Fruit fly (Drosophila melanogaster) whole organism, wandering third instar larva: ENCODE data around the gene CG14245.

ENCODE experiments used
- Abd-B ChIP-seq: fragments of >200 bp; optimal IDR thresholded peaks from 2 replicates; lab custom pipeline; 2017; ENCODE audit warnings: missing biosample characterization, missing genetic modification characterization
- CG32264 ChIP-seq: fragments of 200-800 bp; sonication (Bioruptor generic); optimal IDR thresholded peaks from 2 replicates; lab custom pipeline; 2016; ENCODE audit warnings: missing biosample characterization, missing genetic modification characterization
- CG9705 ChIP-seq: fragments of 200-800 bp; sonication (Bioruptor generic); optimal IDR thresholded peaks from 2 replicates; lab custom pipeline; 2018; ENCODE audit warnings: missing biosample characterization, mild to moderate bottlenecking, missing genetic modification characterization
- CrebA ChIP-seq: fragments of 200-800 bp; sonication (Bioruptor generic); optimal IDR thresholded peaks from 2 replicates; lab custom pipeline; 2016; ENCODE audit warnings: missing biosample characterization, mild to moderate bottlenecking, missing genetic modification characterization, borderline replicate concordance
- Dfd ChIP-seq: fragments of >200 bp; optimal IDR thresholded peaks from 2 replicates; lab custom pipeline; 2017; ENCODE audit warnings: missing biosample characterization, missing genetic modification characterization
- Dif ChIP-seq: fragments of 200-275, 200-300 bp; sonication (Bioruptor generic); optimal IDR thresholded peaks from 2 replicates; lab custom pipeline; 2018; ENCODE audit warnings: missing biosample characterization, missing genetic modification characterization; ENCODE audit not compliant: partially characterized antibody
- GATAd ChIP-seq: sonication (Bioruptor generic); optimal IDR thresholded peaks from 2 replicates; lab custom pipeline; 2016; ENCODE audit warnings: missing biosample characterization, missing genetic modification characterization
- HLH106 ChIP-seq: fragments of 200-800 bp; optimal IDR thresholded peaks from 3 replicates; lab custom pipeline; 2019; ENCODE audit warnings: missing biosample characterization, mild to moderate bottlenecking, missing genetic modification characterization, moderate library complexity
- Hnf4 ChIP-seq: fragments of 200-800 bp; sonication (Bioruptor generic); optimal IDR thresholded peaks from 2 replicates; lab custom pipeline; 2016; ENCODE audit warnings: missing biosample characterization, mild to moderate bottlenecking, missing genetic modification characterization
- Hr78 ChIP-seq: fragments of >200 bp; optimal IDR thresholded peaks from 2 replicates; lab custom pipeline; 2017; ENCODE audit warnings: missing biosample characterization, missing genetic modification characterization
- Hr83 ChIP-seq: fragments of 200-300 bp; sonication (Bioruptor generic); optimal IDR thresholded peaks from 2 replicates; lab custom pipeline; 2016; ENCODE audit warnings: missing biosample characterization, mild to moderate bottlenecking, missing genetic modification characterization, moderate library complexity; ENCODE audit not compliant: poor library complexity, severe bottlenecking
- Jra ChIP-seq: sonication (Bioruptor generic); optimal IDR thresholded peaks from 2 replicates; lab custom pipeline; 2016; ENCODE audit warnings: missing biosample characterization, missing genetic modification characterization
- Mio ChIP-seq: sonication (Bioruptor generic); optimal IDR thresholded peaks from 2 replicates; lab custom pipeline; 2016; ENCODE audit warnings: missing biosample characterization, missing genetic modification characterization
- Myc ChIP-seq: fragments of >200 bp; optimal IDR thresholded peaks from 2 replicates; lab custom pipeline; 2017
- N ChIP-seq: fragments of >200 bp; optimal IDR thresholded peaks from 2 replicates; lab custom pipeline; 2018; ENCODE audit warnings: missing biosample characterization, missing external identifiers, missing genetic modification characterization
- OdsH ChIP-seq: fragments of 200-800 bp; sonication (Bioruptor generic); optimal IDR thresholded peaks from 2 replicates; lab custom pipeline; 2016; ENCODE audit warnings: missing biosample characterization, mild to moderate bottlenecking, missing genetic modification characterization
- Rel ChIP-seq, 2 experiments: fragments of 200-800 bp; sonication (Bioruptor generic) in 1 of 2; optimal IDR thresholded peaks; 2 replicates in 1 of 2; 3 replicates in 1 of 2; lab custom pipeline; 2016 to 2019; ENCODE audit warnings: mild to moderate bottlenecking in 2 of 2, missing biosample characterization in 2 of 2, missing genetic modification characterization in 2 of 2, moderate library complexity in 1 of 2
- Sp1 ChIP-seq: fragments of 200-800 bp; sonication (Bioruptor generic); optimal IDR thresholded peaks from 3 replicates; lab custom pipeline; 2019; ENCODE audit warnings: missing biosample characterization, mild to moderate bottlenecking, missing genetic modification characterization, moderate library complexity
- Vsx2 ChIP-seq: fragments of 200-300, 225-300 bp; sonication (Bioruptor generic); optimal IDR thresholded peaks from 2 replicates; lab custom pipeline; 2018; ENCODE audit warnings: missing biosample characterization, missing genetic modification characterization; ENCODE audit not compliant: partially characterized antibody
- br ChIP-seq: fragments of 200-800 bp; sonication (Bioruptor generic); optimal IDR thresholded peaks from 2 replicates; lab custom pipeline; 2016; ENCODE audit warnings: missing biosample characterization, missing genetic modification characterization
- brk ChIP-seq: fragments of 200-800 bp; sonication (Bioruptor generic); optimal IDR thresholded peaks from 2 replicates; lab custom pipeline; 2016; ENCODE audit warnings: missing biosample characterization, mild to moderate bottlenecking, missing genetic modification characterization
- dl ChIP-seq, 2 experiments: fragments of 175-275, 200-275 bp in 1 of 2; fragments of 200-275 bp in 1 of 2; sonication (Bioruptor generic); optimal IDR thresholded peaks; lab custom pipeline; 2018; ENCODE audit warnings: mild to moderate bottlenecking in 2 of 2, missing biosample characterization in 2 of 2, missing genetic modification characterization in 2 of 2, moderate library complexity in 2 of 2; ENCODE audit not compliant: partially characterized antibody in 2 of 2, insufficient read depth in 1 of 2
- dmrt93B ChIP-seq: fragments of 200-800 bp; sonication (Bioruptor generic); optimal IDR thresholded peaks from 2 replicates; lab custom pipeline; 2018; ENCODE audit warnings: missing biosample characterization, mild to moderate bottlenecking, missing genetic modification characterization
- dsf ChIP-seq: sonication (Bioruptor generic); optimal IDR thresholded peaks from 2 replicates; lab custom pipeline; 2016; ENCODE audit warnings: missing biosample characterization, missing genetic modification characterization, borderline replicate concordance
- ey ChIP-seq: fragments of 200-800 bp; sonication (Bioruptor generic); optimal IDR thresholded peaks from 2 replicates; lab custom pipeline; 2016; ENCODE audit warnings: missing biosample characterization, missing genetic modification characterization
- foxo ChIP-seq, 2 experiments: fragments of 200-800 bp; sonication (Bioruptor generic); optimal IDR thresholded peaks; 2 replicates in 1 of 2; 3 replicates in 1 of 2; lab custom pipeline; 2016 to 2017; ENCODE audit warnings: missing biosample characterization in 2 of 2, missing genetic modification characterization in 2 of 2
- fru ChIP-seq: fragments of 200-800 bp; sonication (Bioruptor generic); optimal IDR thresholded peaks from 3 replicates; lab custom pipeline; 2016; ENCODE audit warnings: missing biosample characterization, mild to moderate bottlenecking, missing genetic modification characterization
- h ChIP-seq: fragments of 200-800 bp; sonication (Bioruptor generic); optimal IDR thresholded peaks from 3 replicates; lab custom pipeline; 2016; ENCODE audit warnings: missing biosample characterization, mild to moderate bottlenecking, missing genetic modification characterization
- jim ChIP-seq: fragments of 175-275, 200-325 bp; sonication (Bioruptor generic); optimal IDR thresholded peaks from 2 replicates; lab custom pipeline; 2016; ENCODE audit warnings: missing biosample characterization, mild to moderate bottlenecking, missing genetic modification characterization
- lola ChIP-seq: fragments of >200 bp; optimal IDR thresholded peaks from 2 replicates; lab custom pipeline; 2017; ENCODE audit warnings: missing biosample characterization, missing genetic modification characterization
- pan ChIP-seq: fragments of >200 bp; optimal IDR thresholded peaks from 2 replicates; lab custom pipeline; 2017
- psq ChIP-seq: fragments of 200-800 bp; sonication (Bioruptor generic); optimal IDR thresholded peaks from 3 replicates; lab custom pipeline; 2017; ENCODE audit warnings: missing biosample characterization, mild to moderate bottlenecking, missing genetic modification characterization, moderate library complexity
- rgr ChIP-seq: fragments of 200-800 bp; sonication (Bioruptor generic); optimal IDR thresholded peaks from 3 replicates; lab custom pipeline; 2016; ENCODE audit warnings: missing biosample characterization, mild to moderate bottlenecking, missing genetic modification characterization
- sage ChIP-seq: fragments of 200-800 bp; sonication (Bioruptor generic); optimal IDR thresholded peaks from 2 replicates; lab custom pipeline; 2016; ENCODE audit warnings: missing biosample characterization, mild to moderate bottlenecking, missing genetic modification characterization
- sv ChIP-seq: fragments of 200-800 bp; sonication (Bioruptor generic); optimal IDR thresholded peaks from 3 replicates; lab custom pipeline; 2016; ENCODE audit warnings: missing biosample characterization, missing genetic modification characterization
- tai ChIP-seq: sonication (Bioruptor generic); optimal IDR thresholded peaks from 2 replicates; lab custom pipeline; 2016; ENCODE audit warnings: missing biosample characterization, missing genetic modification characterization
- usp ChIP-seq: fragments of >200 bp; optimal IDR thresholded peaks from 2 replicates; lab custom pipeline; 2017; ENCODE audit warnings: missing biosample characterization, missing genetic modification characterization
- woc ChIP-seq: sonication (Bioruptor generic); optimal IDR thresholded peaks from 2 replicates; lab custom pipeline; 2016; ENCODE audit warnings: missing biosample characterization, mild to moderate bottlenecking, missing genetic modification characterization

The CG14245 gene

DNA sequence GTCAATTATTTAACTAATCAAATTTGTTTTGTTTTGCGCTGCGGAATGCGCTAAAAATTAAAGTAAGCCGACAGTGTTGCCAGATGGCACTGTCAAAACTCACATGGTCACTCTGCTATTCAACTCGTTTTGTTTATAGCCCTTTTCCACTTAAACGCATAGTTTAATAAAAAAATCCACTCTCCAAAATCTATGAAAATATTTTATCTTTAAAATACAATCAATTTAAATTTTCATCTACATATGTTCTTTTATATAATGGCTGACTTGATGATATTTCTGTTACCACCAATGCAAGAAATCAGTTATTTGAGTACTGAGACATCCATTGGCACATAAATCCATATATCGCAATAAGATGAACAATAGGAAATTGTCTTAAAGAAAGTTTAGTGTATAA, 11.2 kb upstream of the CG14245 start, which contains the start of gene CG6425:
Gene CG6425, minus strand, starts transcription at position 95 of the 400 bp plus-strand sequence.
- TF ChIP-seq Dfd (GFP tag; lab: Kevin White, UChicago) (no peak), Sp1 (peak; percentile 9), lola (no peak), sage (GFP tag; lab: Kevin White, UChicago) (no peak), N (peak; percentile 88), Mio (no peak), psq (no peak), tai (GFP tag; lab: Kevin White, UChicago) (no peak), pan (lab: Kevin White, UChicago) (no peak), jim (no peak), Jra (GFP tag; lab: Kevin White, UChicago) (no peak), sv (GFP tag; lab: Kevin White, UChicago) (no peak), Rel (GFP tag; optimal IDR thresholded peaks at IDR 0.05; lab: Kevin White, UChicago) (no peak), Rel (tag; optimal IDR thresholded peaks at IDR 0.05; lab: Kevin White, UChicago) (no peak), Hr78 (peak; percentile 73), CG32264 (no peak), Hnf4 (GFP tag; lab: Kevin White, UChicago) (no peak), br (GFP tag; lab: Kevin White, UChicago) (no peak), CrebA (GFP tag; lab: Kevin White, UChicago) (no peak), Myc (lab: Kevin White, UChicago) (no peak), usp (GFP tag; lab: Kevin White, UChicago) (no peak), CG9705 (GFP tag; lab: Kevin White, UChicago) (peak; percentile 1), GATAd (GFP tag; lab: Kevin White, UChicago) (no peak), HLH106 (tag; lab: Kevin White, UChicago) (peak; percentile 42), rgr (GFP tag; lab: Kevin White, UChicago) (no peak), woc (no peak), OdsH (GFP tag; lab: Kevin White, UChicago) (no peak), dl (GFP tag; optimal IDR thresholded peaks at IDR 0.05; lab: Kevin White, UChicago; ENCODE audit: insufficient read depth in 1 of 2, partially characterized antibody in 2 of 2) (no peak), fru (GFP tag; lab: Kevin White, UChicago) (no peak), Vsx2 (GFP tag; lab: Kevin White, UChicago) (no peak), Abd-B (no peak), Hr83 (GFP tag; lab: Kevin White, UChicago) (no peak), Dif (GFP tag; lab: Kevin White, UChicago) (no peak), dsf (no peak), h (GFP tag; lab: Kevin White, UChicago) (no peak), foxo (GFP tag; optimal IDR thresholded peaks at IDR 0.05; lab: Kevin White, UChicago) (no peak), dmrt93B (GFP tag; lab: Kevin White, UChicago) (peak; percentile 14), ey (GFP tag; lab: Kevin White, UChicago) (peak; percentile 11), brk (GFP tag; lab: Kevin White, UChicago) (no peak)

- TF ChIP-seq woc (no peak), GATAd (GFP tag; lab: Kevin White, UChicago) (no peak), dsf (no peak), h (GFP tag; lab: Kevin White, UChicago) (no peak), lola (no peak), Dif (GFP tag; lab: Kevin White, UChicago) (no peak), CG9705 (GFP tag; lab: Kevin White, UChicago) (no peak), sage (GFP tag; lab: Kevin White, UChicago) (no peak), dmrt93B (GFP tag; lab: Kevin White, UChicago) (no peak), Mio (no peak), usp (GFP tag; lab: Kevin White, UChicago) (no peak), Jra (GFP tag; lab: Kevin White, UChicago) (no peak), CrebA (GFP tag; lab: Kevin White, UChicago) (no peak), Abd-B (no peak), N (no peak), ey (GFP tag; lab: Kevin White, UChicago) (no peak), CG32264 (no peak)
- TF ChIP-seq, all 38 proteins: peak for 0
Measured at dm6 chr3R:26717864-26718263, 10.7 kb upstream of the CG14245 start, which contains the start of gene Yif1. TSS of gene Yif1 (plus strand) at chr3R:26717871.
